Worm (Caenorhabditis elegans) whole organism, L4 larva: ENCODE measurements around the gene fbxa-74.

Experiments used
- aha-1 ChIP-seq: fragments of 150-350 bp; peaks from one replicate; lab custom pipeline; 2014; ENCODE audit warnings: missing biosample characterization, missing genetic modification characterization
- ceh-28 ChIP-seq: fragments of 150-350 bp; optimal IDR thresholded peaks from 2 replicates; lab custom pipeline; 2014; ENCODE audit warnings: missing biosample characterization, missing genetic modification reagents, missing genetic modification characterization
- ceh-62 ChIP-seq: sonication (generic microtip); optimal IDR thresholded peaks from 2 replicates; lab custom pipeline; 2017; ENCODE audit warnings: missing biosample characterization, missing genetic modification characterization
- daf-12 ChIP-seq: fragments of 150-350 bp; optimal IDR thresholded peaks from 2 replicates; lab custom pipeline; 2014; ENCODE audit warnings: missing biosample characterization, missing genetic modification reagents, missing genetic modification characterization
- daf-16 ChIP-seq, 3 experiments: sonication (generic microtip); optimal IDR thresholded peaks; 2 replicates each; lab custom pipeline; 2016 to 2017; ENCODE audit warnings: missing genetic modification characterization in 3 of 3, missing genetic modification reagents in 3 of 3, mild to moderate bottlenecking in 2 of 3, missing compliant biosample characterization in 2 of 3, missing biosample characterization in 1 of 3, moderate library complexity in 1 of 3
- duxl-1 ChIP-seq: sonication (generic microtip); optimal IDR thresholded peaks from 2 replicates; lab custom pipeline; 2016; ENCODE audit warnings: mild to moderate bottlenecking, missing genetic modification characterization, moderate library complexity, missing compliant biosample characterization; ENCODE audit not compliant: poor library complexity
- dve-1 ChIP-seq: sonication (generic microtip); optimal IDR thresholded peaks from 2 replicates; lab custom pipeline; 2017; ENCODE audit warnings: antibody characterized with exemption, mild to moderate bottlenecking, missing genetic modification characterization, missing compliant biosample characterization; ENCODE audit not compliant: insufficient read depth
- egl-43 ChIP-seq: fragments of 200-800 bp; sonication (Bioruptor generic); IDR thresholded peaks from 2 replicates; pipeline ENCODE4 v1.3.6; 2022; ENCODE audit warnings: missing genetic modification reagents, missing genetic modification characterization, missing compliant biosample characterization
- hlh-30 ChIP-seq: sonication (generic microtip); optimal IDR thresholded peaks from 2 replicates; lab custom pipeline; 2017; ENCODE audit warnings: antibody characterized with exemption, mild to moderate bottlenecking, missing genetic modification characterization, missing compliant biosample characterization; ENCODE audit not compliant: insufficient read depth
- lin-13 ChIP-seq: fragments of 150-350 bp; optimal IDR thresholded peaks from 2 replicates; lab custom pipeline; 2014; ENCODE audit warnings: missing biosample characterization, missing genetic modification reagents, missing genetic modification characterization
- lin-29 ChIP-seq: fragments of 200-800 bp; sonication (Bioruptor generic); IDR thresholded peaks from 2 replicates; pipeline ENCODE4 v1.3.6; 2022; ENCODE audit warnings: missing genetic modification reagents, missing genetic modification characterization, missing compliant biosample characterization
- lir-3 ChIP-seq: sonication (generic microtip); optimal IDR thresholded peaks from 2 replicates; lab custom pipeline; 2016; ENCODE audit warnings: mild to moderate bottlenecking, missing genetic modification characterization, missing compliant biosample characterization
- lsy-2 ChIP-seq, 2 experiments: fragments of 150-350 bp in 1 of 2; sonication (generic microtip) in 1 of 2; optimal IDR thresholded peaks; 2 replicates each; lab custom pipeline; 2014 to 2017; ENCODE audit warnings: missing biosample characterization in 2 of 2, missing genetic modification characterization in 2 of 2
- madf-5 ChIP-seq, 2 experiments: fragments of 200-800 bp; sonication (Bioruptor generic); IDR thresholded peaks; 2 replicates each; pipeline ENCODE4 v1.3.6; 2022; ENCODE audit warnings: missing compliant biosample characterization in 2 of 2, missing genetic modification characterization in 2 of 2
- nhr-10 ChIP-seq: fragments of 150-350 bp; optimal IDR thresholded peaks from 2 replicates; lab custom pipeline; 2014; ENCODE audit warnings: missing biosample characterization, missing genetic modification characterization
- nhr-42 ChIP-seq: fragments of 200-800 bp; sonication (Bioruptor generic); IDR thresholded peaks from 2 replicates; pipeline ENCODE4 v1.3.6; 2022; ENCODE audit warnings: missing genetic modification characterization, missing compliant biosample characterization
- nhr-6 ChIP-seq: fragments of 150-350 bp; optimal IDR thresholded peaks from 2 replicates; lab custom pipeline; 2014; ENCODE audit warnings: missing biosample characterization, missing genetic modification characterization
- nhr-76 ChIP-seq: fragments of 150-350 bp; optimal IDR thresholded peaks from 2 replicates; lab custom pipeline; 2014; ENCODE audit warnings: missing biosample characterization, missing genetic modification characterization
- nhr-77 ChIP-seq: fragments of 150-350 bp; optimal IDR thresholded peaks from 2 replicates; lab custom pipeline; 2014; ENCODE audit warnings: missing biosample characterization, missing genetic modification characterization
- pha-4 ChIP-seq, 2 experiments: fragments of 150-350 bp in 1 of 2; fragments of 200-800 bp in 1 of 2; sonication (Bioruptor generic) in 1 of 2; IDR thresholded peaks in 1 of 2; optimal IDR thresholded peaks in 1 of 2; 2 replicates each; pipeline versions ENCODE4 v1.3.6 to Lab custom; 2014 to 2022; ENCODE audit warnings: missing genetic modification characterization in 2 of 2, missing genetic modification reagents in 2 of 2, missing biosample characterization in 1 of 2, missing compliant biosample characterization in 1 of 2
- php-3 ChIP-seq: fragments of 200-800 bp; sonication (Bioruptor generic); IDR thresholded peaks from 2 replicates; pipeline ENCODE4 v1.3.6; 2022; ENCODE audit warnings: missing genetic modification reagents, missing genetic modification characterization, missing compliant biosample characterization
- saeg-2 ChIP-seq: fragments of 200-800 bp; sonication (Bioruptor generic); IDR thresholded peaks from 2 replicates; pipeline ENCODE4 v1.3.6; 2022; ENCODE audit warnings: missing genetic modification reagents, missing genetic modification characterization, missing compliant biosample characterization
- set-16 ChIP-seq: fragments of 200-800 bp; sonication (Bioruptor generic); IDR thresholded peaks from 2 replicates; pipeline ENCODE4 v1.3.6; 2022; ENCODE audit warnings: missing genetic modification reagents, missing genetic modification characterization, missing compliant biosample characterization
- skn-1 ChIP-seq: fragments of 150-350 bp; optimal IDR thresholded peaks from 2 replicates; lab custom pipeline; 2014; ENCODE audit warnings: missing biosample characterization, missing genetic modification characterization
- spr-1 ChIP-seq: sonication (generic microtip); optimal IDR thresholded peaks from 2 replicates; lab custom pipeline; 2016; ENCODE audit warnings: mild to moderate bottlenecking, missing genetic modification characterization, missing compliant biosample characterization
- tra-1 ChIP-seq: fragments of 200-800 bp; sonication (Bioruptor generic); IDR thresholded peaks from 2 replicates; pipeline ENCODE4 v1.3.6; 2022; ENCODE audit warnings: missing genetic modification reagents, missing genetic modification characterization, missing compliant biosample characterization
- unc-62 ChIP-seq, 3 experiments: fragments of 150-350 bp in 1 of 3; sonication (generic microtip); optimal IDR thresholded peaks in 2 of 3; peaks in 1 of 3; 1 replicate in 1 of 3; 2 replicates in 2 of 3; lab custom pipeline; 2014 to 2017; ENCODE audit warnings: missing biosample characterization in 3 of 3, missing genetic modification characterization in 3 of 3, missing genetic modification reagents in 3 of 3, missing genotype in 1 of 3

The fbxa-74 gene

ce11 chrIII:1676588-1676987 lies 22.2 kb downstream of the fbxa-74 start, which contains the start of gene Y22D7AR.6:
Gene Y22D7AR.6 (minus strand): TSS chrIII:1676721.
- no peak for TF ChIP-seq daf-16 (GFP tag; optimal IDR thresholded peaks at IDR 0.05; lab: Kevin White, UChicago)
- peak; percentile 83 for TF ChIP-seq daf-16 (tag; optimal IDR thresholded peaks at IDR 0.05; lab: Kevin White, UChicago)
- TF ChIP-seq lir-3 (tag; lab: Kevin White, UChicago) = no peak
- no peak for TF ChIP-seq nhr-76 (tag; lab: Kevin White, UChicago)
- no peak for TF ChIP-seq skn-1 (tag; lab: Kevin White, UChicago)
- TF ChIP-seq hlh-30 (tag; lab: Kevin White, UChicago) = peak; percentile 34
- TF ChIP-seq dve-1 (tag; lab: Kevin White, UChicago) = peak; percentile 43
- peak; percentile 1 for TF ChIP-seq nhr-6
- TF ChIP-seq nhr-10 (tag; lab: Kevin White, UChicago) = no peak
- no peak for TF ChIP-seq daf-12 (tag; lab: Kevin White, UChicago)
- no peak for TF ChIP-seq set-16 (GFP tag; lab: Robert Waterston, UW)

ce11 chrIII:1674760-1675159 lies 24.0 kb downstream of the fbxa-74 start:
- no peak for TF ChIP-seq saeg-2 (GFP tag; lab: Robert Waterston, UW)
- TF ChIP-seq nhr-77 (tag; lab: Kevin White, UChicago) = no peak
- no peak for TF ChIP-seq php-3 (GFP tag; lab: Robert Waterston, UW)
- TF ChIP-seq lin-13 = no peak
- no peak for TF ChIP-seq ceh-62 (tag; lab: Kevin White, UChicago)
- TF ChIP-seq lir-3 (tag; lab: Kevin White, UChicago) = no peak
- TF ChIP-seq, all 104 proteins: peak for 0

- TF ChIP-seq aha-1 (tag; lab: Kevin White, UChicago) = peak; percentile 18
- no peak for TF ChIP-seq tra-1 (GFP tag; lab: Robert Waterston, UW)
These were observed 25.5 kb downstream of the fbxa-74 start for ce11 chrIII:1673320-1673719.

ce11 chrIII:1668519-1668918 lies 30.3 kb downstream of the fbxa-74 start, which contains the start of gene glb-30:
Gene glb-30 (minus strand): TSS chrIII:1668619.
- TF ChIP-seq nhr-42 (GFP tag; lab: Robert Waterston, UW) (no peak), duxl-1 (tag; lab: Kevin White, UChicago) (no peak), saeg-2 (GFP tag; lab: Robert Waterston, UW) (no peak)

ce11 chrIII:1666893-1667292 lies 31.9 kb downstream of the fbxa-74 start:
- no peak for TF ChIP-seq spr-1 (tag; lab: Kevin White, UChicago)
- 0 out of 4 replicates have a peak, but pooled peaks of 1 of the 2 experiments have one; percentile 22 for TF ChIP-seq madf-5 (GFP tag; IDR thresholded peaks at IDR 0.05; lab: Robert Waterston, UW)
- TF ChIP-seq lin-29 (GFP tag; lab: Robert Waterston, UW) = no peak
- no peak for TF ChIP-seq pha-4 (GFP tag; IDR thresholded peaks at IDR 0.05; lab: Robert Waterston, UW)
- no peak for TF ChIP-seq pha-4 (tag; optimal IDR thresholded peaks at IDR 0.05; lab: Kevin White, UChicago)
- TF ChIP-seq ceh-28 (tag; lab: Kevin White, UChicago) = peak; percentile 81

- TF ChIP-seq egl-43 (GFP tag; lab: Robert Waterston, UW) (0 out of 2 replicates have a peak, but pooled peaks have one; percentile 9), lsy-2 (tag; optimal IDR thresholded peaks at IDR 0.05; lab: Kevin White, UChicago) (no peak), dve-1 (tag; lab: Kevin White, UChicago) (no peak), unc-62 (GFP tag; optimal IDR thresholded peaks at IDR 0.05 in 1 of 2; lab: Kevin White, UChicago) (peak in 1 of 2 experiments; percentile 95), unc-62 (tag; optimal IDR thresholded peaks at IDR 0.05; lab: Kevin White, UChicago) (no peak)
These were observed 32.9 kb downstream of the fbxa-74 start, which contains the start of gene Y22D7AR.3 for ce11 chrIII:1665799-1666308. Gene Y22D7AR.3 (minus strand): TSS chrIII:1665849.
